Fruit fly (Drosophila melanogaster): Measurements from ENCODE around the gene Ibf2.

The Ibf2 gene

dm6 chr3R:9245576-9246200, 12.6 kb downstream of the Ibf2 start, which contains the start of gene Vps15:
Gene Vps15 (minus strand): TSS chr3R:9245869.
- TF ChIP-seq CG17801 (GFP tag; optimal IDR thresholded peaks at IDR 0.05; ENCODE audit: partially characterized antibody), result peak; percentile 84

dm6 chr3R:9240554-9240953, 17.7 kb downstream of the Ibf2 start, which contains the start of gene D1:
Gene D1 (minus strand): TSS chr3R:9240654.
- TF ChIP-seq CG17801 (GFP tag; optimal IDR thresholded peaks at IDR 0.05; ENCODE audit: partially characterized antibody), result no peak

- peak; percentile 67 for TF ChIP-seq CG17801 (GFP tag; optimal IDR thresholded peaks at IDR 0.05; ENCODE audit: partially characterized antibody)
Observed at dm6 chr3R:9239941-9240400, 18.3 kb downstream of the Ibf2 start.

dm6 chr3R:9237268-9238091, 20.8 kb downstream of the Ibf2 start, which contains the start of gene pum:
Gene pum (minus strand): TSS chr3R:9237682.
- TF ChIP-seq CG17801 (GFP tag; optimal IDR thresholded peaks at IDR 0.05; ENCODE audit: partially characterized antibody), result peak; percentile 57

- TF ChIP-seq CG17801 (GFP tag; optimal IDR thresholded peaks at IDR 0.05; ENCODE audit: partially characterized antibody), result no peak
Observed at dm6 chr3R:9236883-9237267, 21.4 kb downstream of the Ibf2 start.

dm6 chr3R:9236070-9236492, 22.2 kb downstream of the Ibf2 start:
- TF ChIP-seq CG17801 (GFP tag; optimal IDR thresholded peaks at IDR 0.05; ENCODE audit: partially characterized antibody), result no peak

- no peak for TF ChIP-seq CG17801 (GFP tag; optimal IDR thresholded peaks at IDR 0.05; ENCODE audit: partially characterized antibody)
Observed at dm6 chr3R:9234756-9235255, 23.5 kb downstream of the Ibf2 start.

dm6 chr3R:9233763-9234162, 24.5 kb downstream of the Ibf2 start:
- TF ChIP-seq CG17801 (GFP tag; optimal IDR thresholded peaks at IDR 0.05; ENCODE audit: partially characterized antibody), result no peak

dm6 chr3R:9232346-9232745, 26.0 kb downstream of the Ibf2 start:
- no peak for TF ChIP-seq CG17801 (GFP tag; optimal IDR thresholded peaks at IDR 0.05; ENCODE audit: partially characterized antibody)

- peak; percentile 48 for TF ChIP-seq CG17801 (GFP tag; optimal IDR thresholded peaks at IDR 0.05; ENCODE audit: partially characterized antibody)
Observed at dm6 chr3R:9229996-9230601, 28.2 kb downstream of the Ibf2 start.

- TF ChIP-seq CG17801 (GFP tag; optimal IDR thresholded peaks at IDR 0.05; ENCODE audit: partially characterized antibody), result peak; percentile 95
Observed at dm6 chr3R:9229075-9229835, 29.0 kb downstream of the Ibf2 start.

dm6 chr3R:9227944-9228343, 30.4 kb downstream of the Ibf2 start:
- no peak for TF ChIP-seq CG17801 (GFP tag; optimal IDR thresholded peaks at IDR 0.05; ENCODE audit: partially characterized antibody)

- TF ChIP-seq CG17801 (GFP tag; optimal IDR thresholded peaks at IDR 0.05; ENCODE audit: partially characterized antibody), result peak; percentile 86
Observed at dm6 chr3R:9227330-9227729, 31.0 kb downstream of the Ibf2 start.

- TF ChIP-seq CG17801 (GFP tag; optimal IDR thresholded peaks at IDR 0.05; ENCODE audit: partially characterized antibody), result peak; percentile 91
Observed at dm6 chr3R:9226701-9227313, 31.5 kb downstream of the Ibf2 start.

Measured in ovary, adult (tissue).